Fruit fly (Drosophila melanogaster) whole organism: ENCODE results near the gene CG14314.

Source experiments
- Dll ChIP-seq: fragments of >200 bp; optimal IDR thresholded peaks from 2 replicates; lab custom pipeline; 2017
- psq ChIP-seq: fragments of >200 bp; optimal IDR thresholded peaks from 2 replicates; lab custom pipeline; 2017
- usp ChIP-seq: fragments of >200 bp; optimal IDR thresholded peaks from 2 replicates; lab custom pipeline; 2017; ENCODE audit warnings: missing biosample characterization, missing genetic modification characterization, mixed read lengths

dm6 chr3R:18215300-18215699 is 642 bp upstream of the CG14314 start:
- no peak for TF ChIP-seq psq (lab: Kevin White, UChicago)
- no peak for TF ChIP-seq Dll (lab: Kevin White, UChicago)
- no peak for TF ChIP-seq usp (GFP tag; lab: Kevin White, UChicago)
